Worm (Caenorhabditis elegans) whole organism, L4 larva: Measurements from ENCODE around the gene F27E5.7.

Experiments used
- Y105C5A.15 ChIP-seq: fragments of 200-800 bp; sonication (Bioruptor generic); IDR thresholded peaks from 2 replicates; pipeline ENCODE4 v1.3.6; 2022; ENCODE audit warnings: missing genetic modification characterization, missing compliant biosample characterization
- hlh-11 ChIP-seq: fragments of 200-800 bp; sonication (Bioruptor generic); optimal IDR thresholded peaks from 2 replicates; lab custom pipeline; 2018; ENCODE audit warnings: mild to moderate bottlenecking, missing genetic modification characterization, missing compliant biosample characterization
- hmg-1.1 ChIP-seq: fragments of 200-800 bp; sonication (Bioruptor generic); IDR thresholded peaks from 2 replicates; pipeline ENCODE4 v1.3.6; 2022; ENCODE audit warnings: missing genetic modification reagents, missing genetic modification characterization, missing compliant biosample characterization
- jun-1 ChIP-seq: fragments of 150-350 bp; optimal IDR thresholded peaks from 2 replicates; lab custom pipeline; 2014; ENCODE audit warnings: missing biosample characterization, missing genetic modification reagents, missing genetic modification characterization
- nhr-25 ChIP-seq: sonication (generic microtip); optimal IDR thresholded peaks from 2 replicates; lab custom pipeline; 2017; ENCODE audit warnings: missing genetic modification characterization, mild to moderate bottlenecking, missing compliant biosample characterization, antibody characterized with exemption, moderate library complexity, borderline replicate concordance; ENCODE audit not compliant: insufficient read depth
- nhr-41 ChIP-seq: fragments of 200-800 bp; sonication (Bioruptor generic); IDR thresholded peaks from 2 replicates; pipeline ENCODE4 v1.3.6; 2022; ENCODE audit warnings: missing genetic modification reagents, missing genetic modification characterization, missing compliant biosample characterization
- nhr-77 ChIP-seq: fragments of 150-350 bp; optimal IDR thresholded peaks from 2 replicates; lab custom pipeline; 2014; ENCODE audit warnings: missing biosample characterization, missing genetic modification characterization
- snpc-4 ChIP-seq: fragments of 150-350 bp; optimal IDR thresholded peaks from 2 replicates; lab custom pipeline; 2014; ENCODE audit warnings: missing biosample characterization, missing genetic modification characterization

ce11 chrII:10084482-10084881, 38.1 kb upstream of the F27E5.7 start:
- TF ChIP-seq nhr-41 (GFP tag; lab: Robert Waterston, UW), result no peak
- TF ChIP-seq nhr-77 (tag; lab: Kevin White, UChicago), result no peak
- no peak for TF ChIP-seq hlh-11
- no peak for TF ChIP-seq snpc-4
- no peak for TF ChIP-seq Y105C5A.15 (GFP tag; lab: Robert Waterston, UW)
- no peak for TF ChIP-seq jun-1 (tag; lab: Kevin White, UChicago)
- TF ChIP-seq hmg-1.1, result no peak
- no peak for TF ChIP-seq nhr-25
